Worm (Caenorhabditis elegans): Measurements from ENCODE around the gene ZK938.10.

The ZK938.10 gene

DNA sequence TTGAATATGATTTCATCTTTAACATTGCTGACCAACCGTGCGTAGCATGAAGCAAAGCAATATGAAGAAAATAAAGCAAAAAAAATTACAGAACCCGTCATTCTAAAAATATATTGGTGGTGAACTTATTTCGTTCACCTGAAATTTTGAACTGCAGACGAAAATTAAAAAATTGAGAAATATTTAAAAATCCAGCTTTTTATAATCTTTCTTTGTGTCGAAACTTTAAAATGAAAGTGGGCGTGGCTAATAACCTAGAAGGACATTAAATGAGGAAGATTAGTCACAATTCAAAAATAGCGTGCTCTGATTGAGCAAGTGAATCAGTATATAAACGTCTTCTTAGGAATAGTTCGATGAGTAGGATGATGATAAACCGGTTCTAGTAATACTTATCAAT, 1.3 kb downstream of the ZK938.10 start, which contains the start of gene old-2:
Gene old-2, minus strand, starts transcription at position 101 of the 400 bp plus-strand sequence.
- no peak for TF ChIP-seq zip-5 (tag; optimal IDR thresholded peaks at IDR 0.05)
- no peak for TF ChIP-seq ceh-48 (tag; optimal IDR thresholded peaks at IDR 0.05)
- no peak for TF ChIP-seq ceh-22 (tag; optimal IDR thresholded peaks at IDR 0.05)
- TF ChIP-seq Y22D7AL.16 (tag; optimal IDR thresholded peaks at IDR 0.05), result no peak

DNA sequence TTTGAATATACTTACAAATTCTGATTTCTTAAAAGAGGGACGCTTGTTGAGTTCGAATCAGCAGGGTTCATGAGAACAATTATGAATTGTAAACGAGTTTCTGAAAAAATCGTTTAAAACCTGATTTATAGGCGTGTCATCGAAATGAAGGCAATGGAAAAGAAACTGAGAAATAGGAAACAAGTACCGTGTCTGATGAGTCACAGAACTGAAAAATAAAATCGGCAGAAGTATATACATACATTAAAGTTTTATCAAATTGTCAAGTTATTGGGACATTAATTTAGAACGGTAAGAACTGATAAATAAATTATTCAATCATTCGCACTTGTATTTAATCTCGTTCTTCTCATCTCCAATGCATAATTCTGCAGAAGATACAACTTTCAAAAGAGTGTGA, 5.6 kb downstream of the ZK938.10 start, which contains the start of gene chil-9:
Gene chil-9, minus strand, starts transcription at position 101 of the 400 bp plus-strand sequence.
- TF ChIP-seq ref-2 (tag; optimal IDR thresholded peaks at IDR 0.05), result no peak
- TF ChIP-seq ttx-3 (tag; optimal IDR thresholded peaks at IDR 0.05), result no peak
- no peak for TF ChIP-seq hlh-8 (tag; optimal IDR thresholded peaks at IDR 0.05)
- no peak for TF ChIP-seq ceh-30 (tag; optimal IDR thresholded peaks at IDR 0.05)
- TF ChIP-seq C08G9.2 (tag; optimal IDR thresholded peaks at IDR 0.05), result no peak
- no peak for TF ChIP-seq pqm-1 (tag; optimal IDR thresholded peaks at IDR 0.05)

DNA sequence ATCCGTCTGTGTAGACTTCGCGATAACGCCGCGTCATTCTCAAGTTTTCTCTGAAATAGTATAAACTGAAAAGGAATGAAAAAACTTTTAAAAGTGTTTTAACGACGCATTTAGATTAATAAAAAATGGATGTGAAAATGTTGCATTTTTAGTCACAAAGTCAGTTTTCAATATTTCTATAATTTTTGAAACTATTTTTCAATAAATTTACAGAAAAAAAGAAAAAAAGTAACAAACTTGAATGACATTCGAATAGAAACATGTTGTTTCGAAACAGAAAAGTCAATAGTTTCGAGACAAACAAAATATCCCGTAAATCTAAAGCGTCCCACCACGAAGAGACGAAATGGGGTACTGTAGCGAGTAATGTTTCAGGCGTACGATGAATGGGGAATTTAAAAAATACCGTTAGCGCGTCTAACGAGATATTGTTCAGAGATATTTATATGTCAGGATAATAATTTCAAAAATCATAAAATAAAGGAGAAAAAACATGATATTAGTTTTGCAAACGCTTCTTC, 8.8 kb downstream of the ZK938.10 start, which contains the start of gene rnh-1.2:
Gene rnh-1.2, minus strand, starts transcription at position 51 of the 521 bp plus-strand sequence.
- no peak for TF ChIP-seq pha-2 (tag; optimal IDR thresholded peaks at IDR 0.05)
- no peak for TF ChIP-seq ref-2 (tag; optimal IDR thresholded peaks at IDR 0.05)

- TF ChIP-seq odd-2 (tag; optimal IDR thresholded peaks at IDR 0.05) (no peak), dve-1 (tag; optimal IDR thresholded peaks at IDR 0.05) (no peak), unc-3 (GFP tag; conservative IDR thresholded peaks at IDR 0.05) (no peak), unc-3 (tag; optimal IDR thresholded peaks at IDR 0.05) (no peak), unc-55 (GFP tag; optimal IDR thresholded peaks at IDR 0.05) (no peak), ztf-16 (tag; optimal IDR thresholded peaks at IDR 0.05) (no peak), ama-1 (optimal IDR thresholded peaks at IDR 0.05) (no peak), pha-2 (tag; optimal IDR thresholded peaks at IDR 0.05) (no peak), F13H6.1 (tag; optimal IDR thresholded peaks at IDR 0.05) (no peak), fkh-10 (GFP tag; optimal IDR thresholded peaks at IDR 0.05) (no peak), hlh-13 (GFP tag; optimal IDR thresholded peaks at IDR 0.05) (no peak), ceh-6 (GFP tag; optimal IDR thresholded peaks at IDR 0.05) (no peak), nfya-1 (tag; optimal IDR thresholded peaks at IDR 0.05) (no peak), ref-2 (tag; optimal IDR thresholded peaks at IDR 0.05) (no peak), rnt-1 (tag; optimal IDR thresholded peaks at IDR 0.05) (no peak), ets-4 (tag; optimal IDR thresholded peaks at IDR 0.05) (no peak), pros-1 (tag; optimal IDR thresholded peaks at IDR 0.05) (no peak), K02D7.2 (tag; optimal IDR thresholded peaks at IDR 0.05) (no peak), pha-4 (tag; optimal IDR thresholded peaks at IDR 0.05) (no peak), ceh-30 (tag; optimal IDR thresholded peaks at IDR 0.05) (no peak), ceh-18 (tag; optimal IDR thresholded peaks at IDR 0.05) (no peak)
These were observed 10.5 kb downstream of the ZK938.10 start, which contains the start of gene ZK938.11 for ce11 chrII:9840313-9840712. ZK938.11 (minus strand) TSS chrII:9840413.

DNA sequence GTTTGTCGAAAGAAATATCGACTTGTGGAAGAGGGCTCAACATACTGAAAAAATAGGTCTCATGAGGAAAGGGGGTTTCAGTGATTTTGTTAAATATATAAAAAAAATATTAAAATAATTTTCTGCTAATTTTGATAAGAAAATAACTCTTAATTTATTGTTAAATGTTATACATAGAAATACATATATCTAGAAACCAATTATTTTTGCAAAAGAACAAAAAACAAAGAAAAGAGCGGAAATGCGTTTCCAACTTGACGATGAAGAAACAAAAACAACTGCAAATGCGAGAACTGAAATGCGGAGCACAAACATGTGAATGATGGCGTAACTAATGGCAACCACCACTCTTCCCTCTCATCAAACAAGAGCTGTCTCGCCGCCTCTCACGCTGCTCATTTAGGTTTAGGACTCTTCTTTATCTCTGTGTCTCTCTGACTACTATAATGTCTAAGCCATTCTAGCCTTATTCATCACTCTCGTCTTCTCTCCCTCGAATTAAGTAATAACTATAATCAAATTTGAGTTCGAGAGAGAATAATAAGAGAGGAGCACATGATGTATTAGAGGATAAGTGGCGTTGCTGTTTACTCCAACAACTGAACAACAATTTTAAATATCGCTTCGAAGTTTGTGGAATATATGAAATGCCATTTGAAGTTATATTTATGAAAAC, 12.4 kb downstream of the ZK938.10 start, which contains the start of gene arrd-4:
Gene arrd-4, minus strand, starts transcription at position 51 of the 676 bp plus-strand sequence.
- TF ChIP-seq ceh-14 (tag; optimal IDR thresholded peaks at IDR 0.05), result peak; percentile 40
- no peak for TF ChIP-seq elt-2 (tag; optimal IDR thresholded peaks at IDR 0.05)
- no peak for TF ChIP-seq nhr-232 (tag; optimal IDR thresholded peaks at IDR 0.05)
- TF ChIP-seq ceh-48 (tag; optimal IDR thresholded peaks at IDR 0.05), result no peak
- TF ChIP-seq unc-42 (tag; optimal IDR thresholded peaks at IDR 0.05), result peak; percentile 91
- TF ChIP-seq nfya-1 (tag; optimal IDR thresholded peaks at IDR 0.05), result peak; percentile 9

All from whole organism, late embryonic.